Worm (Caenorhabditis elegans): ENCODE results near the gene C36B7.5.

- no peak for TF ChIP-seq skn-1 (tag; optimal IDR thresholded peaks at IDR 0.05)
- no peak for TF ChIP-seq ceh-82 (tag; optimal IDR thresholded peaks at IDR 0.05)
- TF ChIP-seq ama-1 (optimal IDR thresholded peaks at IDR 0.05), result no peak
- TF ChIP-seq ztf-11 (tag; optimal IDR thresholded peaks at IDR 0.05), result no peak
- TF ChIP-seq mef-2 (tag; optimal IDR thresholded peaks at IDR 0.05), result no peak
- TF ChIP-seq rnt-1 (tag; optimal IDR thresholded peaks at IDR 0.05), result no peak
- TF ChIP-seq nhr-237 (tag; optimal IDR thresholded peaks at IDR 0.05), result no peak
- no peak for TF ChIP-seq snpc-4 (tag; optimal IDR thresholded peaks at IDR 0.05)
- TF ChIP-seq nhr-90 (tag; optimal IDR thresholded peaks at IDR 0.05; ENCODE audit: poor library complexity), result no peak
- no peak for TF ChIP-seq fkh-4 (tag; optimal IDR thresholded peaks at IDR 0.05; ENCODE audit: borderline replicate concordance)
- no peak for TF ChIP-seq elt-3 (tag; optimal IDR thresholded peaks at IDR 0.05)
- TF ChIP-seq nhr-76 (tag; optimal IDR thresholded peaks at IDR 0.05), result no peak
Observed at ce11 chrX:7066003-7066402, 30.2 kb downstream of the C36B7.5 start.

All from whole organism, L1 larva.